Worm (Caenorhabditis elegans): ENCODE measurements around the gene T08G3.11.

DNA sequence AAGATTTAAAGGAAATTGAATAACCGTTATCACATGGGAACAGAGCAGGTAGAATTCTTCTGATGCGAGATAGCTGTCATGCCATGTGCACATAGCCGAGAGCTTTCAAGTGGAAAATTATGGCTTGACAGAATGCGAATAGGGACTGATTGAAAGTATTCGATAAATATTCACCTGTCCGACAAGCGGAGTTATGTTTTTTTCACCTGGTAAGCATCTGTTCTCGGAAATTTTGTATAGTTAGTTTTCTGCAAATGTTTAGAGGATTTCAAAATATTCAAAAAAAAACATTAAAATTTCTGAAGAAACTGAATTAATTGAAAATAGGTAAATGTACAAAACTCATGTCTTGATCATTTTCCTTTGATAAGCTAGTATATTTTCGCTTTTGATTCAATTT is 18.3 kb upstream of the T08G3.11 start, which contains the start of gene srh-136:
- TF ChIP-seq nhr-23 (tag; optimal IDR thresholded peaks at IDR 0.05) (no peak), R02D3.7 (tag; optimal IDR thresholded peaks at IDR 0.05) (no peak), snpc-4 (tag; optimal IDR thresholded peaks at IDR 0.05) (no peak), ztf-1 (GFP tag; conservative IDR thresholded peaks at IDR 0.05) (no peak), aly-2 (tag; optimal IDR thresholded peaks at IDR 0.05) (no peak)

All from whole organism, L2 larva.